Fruit fly (Drosophila melanogaster) S2 (cell line): ENCODE results near the gene KFase.

Experiments used
- CG8478 ChIP-seq: fragments of >200 bp; optimal IDR thresholded peaks from 2 replicates; lab custom pipeline; 2018
- CTCF ChIP-seq, 2 experiments: fragments of >200 bp; optimal IDR thresholded peaks; 2 replicates each; lab custom pipeline; 2018

The KFase gene

DNA sequence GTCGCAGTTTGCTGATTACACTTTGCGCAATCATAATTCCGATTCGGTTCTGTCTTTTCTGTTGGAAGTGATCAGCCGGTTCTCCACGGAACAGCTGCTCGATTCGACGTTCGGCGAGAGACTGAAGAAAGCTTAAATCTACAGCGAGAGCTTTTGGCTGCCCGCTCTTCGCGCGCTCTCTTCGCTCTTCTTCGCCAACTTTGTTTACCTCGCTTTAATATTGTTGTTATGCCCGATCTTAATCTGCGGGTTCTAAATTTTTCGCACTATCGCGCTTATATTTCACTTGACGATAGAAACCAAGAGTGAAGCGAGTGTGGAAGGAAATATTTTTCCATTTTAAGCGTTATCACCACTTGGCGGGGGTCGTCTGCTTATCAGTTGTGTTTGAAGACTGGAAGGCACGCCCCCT, 5.9 kb upstream of the KFase start, which contains the start of gene CG9547:
CG9547 (minus strand) TSS at position 128 of the 412 bp plus-strand sequence.
- TF ChIP-seq CTCF (optimal IDR thresholded peaks at IDR 0.05; lab: Kevin White, UChicago) (no peak), CG8478 (lab: Kevin White, UChicago) (no peak)

DNA sequence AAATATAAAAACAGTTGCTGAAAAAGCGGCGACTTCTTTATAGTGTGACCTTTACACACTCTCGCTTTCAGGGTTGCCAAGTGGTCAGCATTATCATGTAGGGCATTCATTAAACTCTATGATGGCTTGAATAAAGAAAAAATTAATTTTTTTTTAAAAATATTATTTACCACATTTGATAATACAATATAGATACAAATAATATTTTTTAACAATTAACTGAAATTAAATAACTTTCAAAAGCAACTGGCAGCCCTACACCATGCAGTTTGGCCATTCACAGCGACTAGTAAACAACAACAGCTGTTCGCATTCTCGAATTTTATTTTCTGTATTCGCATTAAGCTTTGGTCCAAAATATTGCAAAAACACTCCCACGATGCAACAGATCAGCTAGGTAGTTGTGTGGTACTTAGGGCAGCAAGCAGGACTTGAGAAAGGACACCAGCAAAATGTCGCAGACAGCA, 2.3 kb upstream of the KFase start, which contains the start of the genes Phf5a and CG31638:
Phf5a (minus strand) TSS at position 61 of the 467 bp plus-strand sequence.
CG31638 (plus strand) TSS at position 279 of the 467 bp plus-strand sequence.
- no peak for TF ChIP-seq CTCF (optimal IDR thresholded peaks at IDR 0.05; lab: Kevin White, UChicago)
- no peak for TF ChIP-seq CG8478 (lab: Kevin White, UChicago)

DNA sequence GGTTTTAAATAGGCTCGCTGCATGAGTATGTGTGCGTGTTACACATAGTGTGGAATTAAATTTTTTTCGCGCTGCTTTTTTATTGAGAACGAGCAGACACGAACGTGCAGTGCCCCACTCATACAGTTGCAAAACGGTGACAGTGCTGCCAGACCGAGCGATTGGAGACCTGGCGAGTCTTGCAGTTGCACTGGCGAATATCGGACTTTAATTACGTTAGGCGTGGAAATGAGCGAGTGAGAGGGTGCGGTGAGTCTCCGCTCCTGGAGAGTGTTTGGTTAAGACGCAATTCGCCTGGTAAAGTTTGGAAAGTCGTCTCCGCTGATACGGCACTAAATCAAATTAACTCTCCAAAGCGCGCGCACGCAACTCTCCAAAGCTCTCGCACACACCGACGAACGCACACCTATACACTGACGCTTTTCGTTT, 7.2 kb downstream of the KFase start:
- no peak for TF ChIP-seq CTCF (optimal IDR thresholded peaks at IDR 0.05; lab: Kevin White, UChicago)
- no peak for TF ChIP-seq CG8478 (lab: Kevin White, UChicago)

DNA sequence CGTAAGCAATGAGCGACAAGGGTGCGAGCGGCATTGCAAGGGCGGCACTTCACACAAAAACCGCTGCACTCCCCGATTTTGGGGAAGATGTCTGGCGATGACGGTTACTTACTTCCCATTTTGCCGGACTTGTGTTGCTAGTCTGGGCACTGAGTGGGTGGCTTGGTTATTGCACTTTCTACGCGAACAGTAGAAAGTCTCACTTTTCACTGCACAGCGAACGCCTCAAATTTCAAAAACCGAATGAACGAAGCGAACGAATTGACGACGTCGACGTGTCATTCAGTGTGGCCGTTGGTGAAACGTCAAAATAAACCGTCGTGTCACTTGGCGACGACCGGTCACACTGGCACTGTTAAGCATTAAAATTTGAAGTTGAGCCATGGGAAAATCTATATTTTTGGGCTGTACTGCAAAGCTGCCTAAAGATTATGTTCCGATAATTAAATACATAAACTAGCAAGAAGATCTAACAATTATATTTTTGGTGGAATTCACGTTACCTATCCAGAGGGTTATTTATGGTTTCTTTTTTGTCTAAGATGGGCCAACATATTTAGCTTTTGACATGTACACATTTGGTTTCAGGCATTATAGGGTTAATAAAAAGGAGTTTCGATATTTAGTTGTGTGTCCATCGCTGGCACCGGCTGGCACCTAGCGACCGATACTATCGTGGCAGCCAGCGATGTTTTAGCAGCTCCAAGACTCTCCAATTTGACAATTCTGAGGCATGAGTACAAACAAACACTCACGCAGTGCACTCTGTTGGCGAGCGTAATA, 8.2 kb downstream of the KFase start, which contains the start of the genes Sec61alpha and Daxx:
Sec61alpha (minus strand) TSS at position 364 of the 783 bp plus-strand sequence.
Daxx (plus strand) TSS at position 718 of the 783 bp plus-strand sequence.
- TF ChIP-seq CG8478 (lab: Kevin White, UChicago) (no peak), CTCF (optimal IDR thresholded peaks at IDR 0.05; lab: Kevin White, UChicago) (no peak)

dm6 chr2L:6479226-6479906, 9.2 kb downstream of the KFase start:
- TF ChIP-seq CG8478 (lab: Kevin White, UChicago), result no peak
- TF ChIP-seq CTCF (optimal IDR thresholded peaks at IDR 0.05; lab: Kevin White, UChicago), result no peak

- TF ChIP-seq CG8478 (lab: Kevin White, UChicago) (no peak), CTCF (optimal IDR thresholded peaks at IDR 0.05; lab: Kevin White, UChicago) (no peak)
These were observed 11.8 kb downstream of the KFase start, which contains the start of gene CG9536 for dm6 chr2L:6476753-6477152. CG9536 (minus strand) TSS chr2L:6476975.

dm6 chr2L:6474878-6475582, 13.5 kb downstream of the KFase start:
- TF ChIP-seq CTCF (optimal IDR thresholded peaks at IDR 0.05; lab: Kevin White, UChicago), result no peak
- TF ChIP-seq CG8478 (lab: Kevin White, UChicago), result no peak

DNA sequence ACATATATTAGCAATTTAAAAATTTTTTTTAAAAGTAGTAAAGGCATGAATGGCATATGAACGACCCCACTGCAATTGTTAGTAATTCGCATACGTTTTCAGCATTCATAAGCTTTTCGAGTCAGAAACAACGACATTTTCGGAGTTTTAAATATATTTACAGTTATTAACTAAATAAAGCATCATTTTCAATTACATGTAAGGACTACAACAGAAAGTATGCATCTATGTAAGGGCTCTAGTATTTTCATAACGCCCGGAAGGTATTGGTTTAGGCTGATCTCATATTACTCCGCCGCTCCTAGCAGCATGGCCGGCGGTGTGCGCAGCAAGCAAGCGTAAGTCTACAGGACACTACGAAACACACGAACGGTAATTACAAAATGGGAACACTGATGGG, 14.3 kb downstream of the KFase start:
- TF ChIP-seq CG8478 (lab: Kevin White, UChicago), result no peak
- no peak for TF ChIP-seq CTCF (optimal IDR thresholded peaks at IDR 0.05; lab: Kevin White, UChicago)

dm6 chr2L:6473076-6474037, 15.2 kb downstream of the KFase start, which contains the start of gene mmy:
mmy (minus strand) TSS chr2L:6473904.
- TF ChIP-seq CG8478 (lab: Kevin White, UChicago) (no peak), CTCF (optimal IDR thresholded peaks at IDR 0.05; lab: Kevin White, UChicago) (no peak)

dm6 chr2L:6471978-6472776, 16.4 kb downstream of the KFase start:
- TF ChIP-seq CG8478 (lab: Kevin White, UChicago) (no peak), CTCF (optimal IDR thresholded peaks at IDR 0.05; lab: Kevin White, UChicago) (no peak)

DNA sequence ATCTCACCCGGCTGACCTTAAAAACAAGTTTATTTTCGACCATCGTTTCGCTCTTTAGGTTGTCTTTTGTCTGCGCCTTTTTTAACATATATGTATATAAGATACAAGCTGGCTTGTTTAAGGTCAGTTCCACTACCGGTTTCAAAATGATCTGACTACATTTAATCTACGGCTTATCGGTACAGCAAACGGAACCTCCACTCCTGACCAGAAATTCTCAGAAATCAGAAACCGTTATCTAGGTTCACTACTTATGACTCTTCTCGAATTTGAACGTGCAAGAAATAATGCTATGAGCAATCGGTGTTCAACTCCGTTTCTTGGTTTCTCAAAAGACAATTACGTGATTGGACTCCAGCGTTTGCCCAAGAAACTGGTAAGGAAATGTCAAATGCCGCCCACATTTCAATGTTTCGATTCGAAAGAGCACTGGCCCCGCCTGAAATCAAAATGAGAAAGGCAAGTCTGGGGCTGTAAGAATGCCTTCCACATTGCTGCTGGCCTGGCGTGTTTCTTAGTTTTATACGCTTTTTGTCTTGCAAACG, 18.4 kb downstream of the KFase start:
- TF ChIP-seq CTCF (optimal IDR thresholded peaks at IDR 0.05; lab: Kevin White, UChicago), result no peak
- no peak for TF ChIP-seq CG8478 (lab: Kevin White, UChicago)

DNA sequence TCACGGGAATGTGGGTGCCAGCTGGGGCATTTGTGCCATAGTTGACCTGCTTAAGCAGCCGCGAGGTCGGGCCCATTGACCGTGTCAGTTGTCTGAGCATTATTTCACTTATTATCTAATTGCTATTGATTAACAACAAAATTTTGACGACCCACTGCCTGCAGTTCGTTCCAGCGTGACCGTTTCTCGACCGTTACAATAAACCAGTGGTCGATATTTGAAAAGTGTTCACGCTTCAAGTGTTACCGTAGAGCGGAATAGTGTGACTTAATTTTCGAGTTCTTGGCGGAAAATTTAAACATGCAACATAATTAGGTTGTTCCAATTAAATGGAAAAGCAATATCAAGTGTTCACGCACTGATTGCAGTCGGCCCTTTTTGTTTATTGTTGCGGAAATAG, 21.0 kb downstream of the KFase start, which contains the start of gene HemK1:
HemK1 (minus strand) TSS at position 190 of the 400 bp plus-strand sequence.
- TF ChIP-seq CG8478 (lab: Kevin White, UChicago), result no peak
- peak in 1 of 2 experiments; percentile 24 for TF ChIP-seq CTCF (optimal IDR thresholded peaks at IDR 0.05; lab: Kevin White, UChicago)
